Fruit fly (Drosophila melanogaster): ENCODE results near the gene inaE.

inaE gene

dm6 chrX:13735322-13736173 is 48.0 kb upstream of the inaE start:
- TF ChIP-seq Sox14 (GFP tag; optimal IDR thresholded peaks at IDR 0.05) (no peak), Hr39 (GFP tag; optimal IDR thresholded peaks at IDR 0.05) (no peak), cyc (GFP tag; optimal IDR thresholded peaks at IDR 0.05) (no peak), Sox15 (GFP tag; optimal IDR thresholded peaks at IDR 0.05) (no peak), CG6808 (GFP tag; optimal IDR thresholded peaks at IDR 0.05) (no peak), CG10631 (GFP tag; optimal IDR thresholded peaks at IDR 0.05) (no peak), Hr38 (GFP tag; optimal IDR thresholded peaks at IDR 0.05) (no peak), CG10669 (GFP tag; optimal IDR thresholded peaks at IDR 0.05) (no peak), CG3032 (tag; optimal IDR thresholded peaks at IDR 0.05) (no peak), esn (GFP tag; optimal IDR thresholded peaks at IDR 0.05) (no peak), fd85E (GFP tag; optimal IDR thresholded peaks at IDR 0.05) (no peak), pdm3 (GFP tag; optimal IDR thresholded peaks at IDR 0.05) (no peak), fkh (GFP tag; optimal IDR thresholded peaks at IDR 0.05) (no peak), dac (GFP tag; optimal IDR thresholded peaks at IDR 0.05) (no peak), OdsH (GFP tag; optimal IDR thresholded peaks at IDR 0.05) (no peak), Smox (GFP tag; optimal IDR thresholded peaks at IDR 0.05) (no peak), lz (GFP tag; optimal IDR thresholded peaks at IDR 0.05) (no peak), CG11762 (GFP tag; optimal IDR thresholded peaks at IDR 0.05; ENCODE audit: insufficient read depth) (no peak), Hr4 (GFP tag; optimal IDR thresholded peaks at IDR 0.05) (peak; percentile 29), CG31627 (GFP tag; optimal IDR thresholded peaks at IDR 0.05) (no peak), achi (GFP tag; optimal IDR thresholded peaks at IDR 0.05) (peak; percentile 9), CG1621 (tag; optimal IDR thresholded peaks at IDR 0.05) (no peak), CG16779 (tag; optimal IDR thresholded peaks at IDR 0.05) (no peak), Eip75B (GFP tag; optimal IDR thresholded peaks at IDR 0.05) (no peak), salr (GFP tag; optimal IDR thresholded peaks at IDR 0.05) (peak in 1 of 2 experiments; percentile 12), Eip78C (GFP tag) (peak; percentile 57), CG6163 (GFP tag; IDR thresholded peaks at IDR 0.05) (peak; percentile 31; the same call in 1 of the 3 replicates), CG8119 (GFP tag; IDR thresholded peaks at IDR 0.05) (no peak), CG6276 (GFP tag; optimal IDR thresholded peaks at IDR 0.05) (no peak), CG15336 (GFP tag; IDR thresholded peaks at IDR 0.05) (no peak), CG6792 (GFP tag; optimal IDR thresholded peaks at IDR 0.05) (no peak), net (GFP tag; optimal IDR thresholded peaks at IDR 0.05) (no peak), Gug (GFP tag; IDR thresholded peaks at IDR 0.05) (no peak), vri (GFP tag; optimal IDR thresholded peaks at IDR 0.05) (no peak), Blimp-1 (GFP tag; optimal IDR thresholded peaks at IDR 0.05) (peak; percentile 25)

- TF ChIP-seq Eip78C (GFP tag) (peak; percentile 35), CG3919 (GFP tag; optimal IDR thresholded peaks at IDR 0.05) (no peak), topi (GFP tag; optimal IDR thresholded peaks at IDR 0.05) (no peak), Sox14 (GFP tag; optimal IDR thresholded peaks at IDR 0.05) (peak; percentile 9), achi (GFP tag; optimal IDR thresholded peaks at IDR 0.05) (no peak), fd59A (GFP tag; optimal IDR thresholded peaks at IDR 0.05) (no peak), CG6792 (GFP tag; optimal IDR thresholded peaks at IDR 0.05) (no peak), CG1621 (tag; optimal IDR thresholded peaks at IDR 0.05) (peak; percentile 72), fkh (GFP tag; optimal IDR thresholded peaks at IDR 0.05) (peak; percentile 36), Smox (GFP tag; optimal IDR thresholded peaks at IDR 0.05) (no peak)
Observed at dm6 chrX:13736174-13736482, 47.4 kb upstream of the inaE start, which contains the start of gene g. g (minus strand) TSS chrX:13736278.

- TF ChIP-seq fkh (GFP tag; optimal IDR thresholded peaks at IDR 0.05) (peak; percentile 75), fd85E (GFP tag; optimal IDR thresholded peaks at IDR 0.05) (no peak)
Observed at dm6 chrX:13737939-13738338, 45.6 kb upstream of the inaE start, which contains the start of gene CG11134. CG11134 (plus strand) TSS chrX:13737942.
